Fruit fly (Drosophila melanogaster) whole organism, embryonic: ENCODE data around the gene CG3862.

ENCODE experiments used
- ATbp ChIP-seq: fragments of 200-800 bp; sonication (Bioruptor generic); optimal IDR thresholded peaks from 2 replicates; lab custom pipeline; 2017; ENCODE audit warnings: missing biosample characterization, mild to moderate bottlenecking, missing genetic modification characterization, missing genetic modification reagents
- Aef1 ChIP-seq: fragments of 200-800 bp; sonication (Bioruptor generic); IDR thresholded peaks from 3 replicates; pipeline ENCODE4 v1.3.6; 2022; ENCODE audit warnings: missing biosample characterization, missing genetic modification characterization
- Bgb ChIP-seq: fragments of 200-800 bp; sonication (Bioruptor generic); IDR thresholded peaks from 2 replicates; pipeline ENCODE4 v1.3.6; 2022; ENCODE audit warnings: missing biosample characterization, missing genetic modification characterization; ENCODE audit not compliant: partially characterized antibody
- CG10267 ChIP-seq: fragments of 200-800 bp; sonication (Bioruptor generic); optimal IDR thresholded peaks from 2 replicates; lab custom pipeline; 2018; ENCODE audit warnings: missing biosample characterization, mild to moderate bottlenecking, missing genetic modification characterization, moderate library complexity
- CG11504 ChIP-seq: fragments of 200-800 bp; sonication (Bioruptor generic); optimal IDR thresholded peaks from 3 replicates; lab custom pipeline; 2019; ENCODE audit warnings: missing biosample characterization, mild to moderate bottlenecking, missing genetic modification characterization, moderate library complexity
- CG12769 ChIP-seq: fragments of 200-800 bp; sonication (Bioruptor generic); optimal IDR thresholded peaks from 2 replicates; lab custom pipeline; 2019; ENCODE audit warnings: missing biosample characterization, mild to moderate bottlenecking, missing genetic modification characterization, moderate library complexity
- CG13894 ChIP-seq: fragments of 200-800 bp; sonication (Bioruptor generic); optimal IDR thresholded peaks from 3 replicates; lab custom pipeline; 2018; ENCODE audit warnings: missing biosample characterization, mild to moderate bottlenecking, missing genetic modification characterization, moderate library complexity
- CG15514 ChIP-seq: fragments of 200-800 bp; sonication (Bioruptor generic); optimal IDR thresholded peaks from 3 replicates; lab custom pipeline; 2017; ENCODE audit warnings: missing biosample characterization, missing genetic modification characterization, mild to moderate bottlenecking, moderate library complexity, missing genetic modification reagents
- CG17359 ChIP-seq: fragments of 200-800 bp; sonication (Bioruptor generic); optimal IDR thresholded peaks from 3 replicates; lab custom pipeline; 2018; ENCODE audit warnings: missing biosample characterization, mild to moderate bottlenecking, missing genetic modification characterization, moderate library complexity
- CG17802 ChIP-seq: fragments of 200-800 bp; sonication (Bioruptor generic); optimal IDR thresholded peaks from 2 replicates; lab custom pipeline; 2018; ENCODE audit warnings: missing biosample characterization, mild to moderate bottlenecking, missing genetic modification characterization, moderate library complexity
- CG17829 ChIP-seq: fragments of 200-800 bp; optimal IDR thresholded peaks from 2 replicates; lab custom pipeline; 2019; ENCODE audit warnings: missing biosample characterization, mild to moderate bottlenecking, missing genetic modification characterization, moderate library complexity
- CG18262 ChIP-seq: fragments of 200-800 bp; optimal IDR thresholded peaks from 3 replicates; lab custom pipeline; 2019; ENCODE audit warnings: missing biosample characterization, mild to moderate bottlenecking, missing genetic modification characterization, moderate library complexity
- CG2199 ChIP-seq: fragments of 200-800 bp; sonication (Bioruptor generic); IDR thresholded peaks from 3 replicates; pipeline ENCODE4 v1.3.6; 2022; ENCODE audit warnings: missing biosample characterization, missing genetic modification characterization
- CG2678 ChIP-seq: fragments of 200-800 bp; sonication (Bioruptor generic); optimal IDR thresholded peaks from 3 replicates; lab custom pipeline; 2019; ENCODE audit warnings: missing biosample characterization, mild to moderate bottlenecking, missing genetic modification characterization, moderate library complexity
- CG2712 ChIP-seq: fragments of 200-800 bp; optimal IDR thresholded peaks from 3 replicates; lab custom pipeline; 2019; ENCODE audit warnings: missing biosample characterization, mild to moderate bottlenecking, missing genetic modification characterization, moderate library complexity
- CG5180 ChIP-seq: fragments of 200-800 bp; sonication (Bioruptor generic); optimal IDR thresholded peaks from 3 replicates; lab custom pipeline; 2017; ENCODE audit warnings: missing biosample characterization, missing genetic modification characterization, mild to moderate bottlenecking, moderate library complexity, missing genetic modification reagents
- CG6254 ChIP-seq: fragments of 200-800 bp; sonication (Bioruptor generic); optimal IDR thresholded peaks from 3 replicates; lab custom pipeline; 2017; ENCODE audit warnings: mild to moderate bottlenecking, missing biosample characterization, missing genetic modification reagents, missing genetic modification characterization
- CG6791 ChIP-seq: fragments of 200-800 bp; sonication (Bioruptor generic); IDR thresholded peaks from 3 replicates; pipeline ENCODE4 v1.3.6; 2022; ENCODE audit warnings: missing biosample characterization, missing genetic modification characterization; ENCODE audit not compliant: partially characterized antibody
- CG7963 ChIP-seq: fragments of 200-800 bp; sonication (Bioruptor generic); IDR thresholded peaks from 3 replicates; pipeline ENCODE4 v1.3.6; 2022; ENCODE audit warnings: missing biosample characterization, missing genetic modification characterization; ENCODE audit not compliant: partially characterized antibody
- CG8924 ChIP-seq: fragments of 200-800 bp; optimal IDR thresholded peaks from 3 replicates; lab custom pipeline; 2019; ENCODE audit warnings: missing biosample characterization, mild to moderate bottlenecking, missing genetic modification characterization, moderate library complexity
- CG9437 ChIP-seq: fragments of 200-800 bp; sonication (Bioruptor generic); optimal IDR thresholded peaks from 2 replicates; lab custom pipeline; 2018; ENCODE audit warnings: missing biosample characterization, mild to moderate bottlenecking, missing genetic modification characterization
- Eip74EF ChIP-seq, 2 experiments: fragments of 200-800 bp in 1 of 2; fragments of >200 bp in 1 of 2; sonication (Bioruptor generic) in 1 of 2; optimal IDR thresholded peaks; 2 replicates each; lab custom pipeline; 2017 to 2019; ENCODE audit warnings: missing biosample characterization in 2 of 2, missing genetic modification characterization in 2 of 2, mild to moderate bottlenecking in 1 of 2, moderate library complexity in 1 of 2
- Fer3 ChIP-seq: fragments of 200-800 bp; sonication (Bioruptor generic); optimal IDR thresholded peaks from 2 replicates; lab custom pipeline; 2018; ENCODE audit warnings: missing biosample characterization, mild to moderate bottlenecking, missing genetic modification characterization, moderate library complexity
- HLH4C ChIP-seq: fragments of 200-800 bp; sonication (Bioruptor generic); IDR thresholded peaks from 3 replicates; pipeline ENCODE4 v1.3.6; 2022; ENCODE audit warnings: missing biosample characterization, missing genetic modification characterization; ENCODE audit not compliant: partially characterized antibody
- Jarid2 ChIP-seq: fragments of 200-800 bp; sonication (Bioruptor generic); optimal IDR thresholded peaks from 3 replicates; lab custom pipeline; 2017; ENCODE audit warnings: mild to moderate bottlenecking, missing biosample characterization, missing genetic modification reagents, missing genetic modification characterization
- Myb ChIP-seq: fragments of 200-800 bp; sonication (Bioruptor generic); optimal IDR thresholded peaks from 2 replicates; lab custom pipeline; 2016; ENCODE audit warnings: missing biosample characterization, missing genetic modification characterization
- NFAT ChIP-seq: fragments of 200-800 bp; sonication (Bioruptor generic); IDR thresholded peaks from 2 replicates; pipeline ENCODE4 v1.3.6; 2022; ENCODE audit warnings: missing biosample characterization, missing genetic modification characterization
- Neu2 ChIP-seq: fragments of 200-800 bp; sonication (Bioruptor generic); optimal IDR thresholded peaks from 3 replicates; lab custom pipeline; 2016; ENCODE audit warnings: missing biosample characterization, missing genetic modification characterization, borderline replicate concordance
- NfI ChIP-seq: fragments of 200-800 bp; sonication (Bioruptor generic); optimal IDR thresholded peaks from 3 replicates; lab custom pipeline; 2018; ENCODE audit warnings: missing biosample characterization, mild to moderate bottlenecking, missing genetic modification characterization, moderate library complexity
- PHDP ChIP-seq: fragments of 200-800 bp; sonication (Bioruptor generic); optimal IDR thresholded peaks from 3 replicates; lab custom pipeline; 2018; ENCODE audit warnings: missing biosample characterization, mild to moderate bottlenecking, missing genetic modification characterization, moderate library complexity
- Scr ChIP-seq: fragments of 200-800 bp; sonication (Bioruptor generic); IDR thresholded peaks from 2 replicates; pipeline ENCODE4 v1.3.6; 2022; ENCODE audit warnings: missing biosample characterization, missing genetic modification characterization; ENCODE audit not compliant: partially characterized antibody
- Six4 ChIP-seq: fragments of 200-800 bp; sonication (Bioruptor generic); optimal IDR thresholded peaks from 2 replicates; lab custom pipeline; 2016; ENCODE audit warnings: missing biosample characterization, missing genetic modification characterization
- bbx ChIP-seq: fragments of 200-800 bp; sonication (Bioruptor generic); IDR thresholded peaks from 2 replicates; pipeline ENCODE4 v1.3.6; 2022; ENCODE audit warnings: missing biosample characterization, missing genetic modification characterization; ENCODE audit not compliant: partially characterized antibody
- chm ChIP-seq: fragments of 200-800 bp; sonication (Bioruptor generic); IDR thresholded peaks from 2 replicates; pipeline ENCODE4 v1.3.6; 2022; ENCODE audit warnings: missing biosample characterization, missing genetic modification characterization
- corto ChIP-seq: fragments of 200-800 bp; sonication (Bioruptor generic); optimal IDR thresholded peaks from 2 replicates; lab custom pipeline; 2016; ENCODE audit warnings: missing biosample characterization, mild to moderate bottlenecking, missing genetic modification characterization, moderate library complexity
- croc ChIP-seq: fragments of 200-800 bp; sonication (Bioruptor generic); conservative IDR thresholded peaks from 3 replicates; pipeline ENCODE4 v1.3.6; 2022; ENCODE audit warnings: missing biosample characterization, missing genetic modification characterization
- dmrt99B ChIP-seq: fragments of 200-800 bp; sonication (Bioruptor generic); optimal IDR thresholded peaks from 2 replicates; lab custom pipeline; 2018; ENCODE audit warnings: missing biosample characterization, mild to moderate bottlenecking, missing genetic modification characterization, moderate library complexity
- hkb ChIP-seq, 2 experiments: fragments of 200-800 bp in 1 of 2; fragments of >200 bp in 1 of 2; sonication (Bioruptor generic) in 1 of 2; IDR thresholded peaks in 1 of 2; optimal IDR thresholded peaks in 1 of 2; 2 replicates each; pipeline versions ENCODE4 v1.3.6 to Lab custom; 2017 to 2022; ENCODE audit warnings: missing biosample characterization in 1 of 2, missing genetic modification characterization in 1 of 2
- insv ChIP-seq, 2 experiments: fragments of 200-800 bp; sonication (Bioruptor generic); optimal IDR thresholded peaks; 3 replicates each; lab custom pipeline; 2016 to 2018; ENCODE audit warnings: missing biosample characterization in 2 of 2, missing genetic modification characterization in 2 of 2
- jumu ChIP-seq: fragments of 200-800 bp; sonication (Bioruptor generic); optimal IDR thresholded peaks from 3 replicates; lab custom pipeline; 2016; ENCODE audit warnings: missing biosample characterization, missing genetic modification characterization
- org-1 ChIP-seq: fragments of 200-800 bp; sonication (Bioruptor generic); optimal IDR thresholded peaks from 2 replicates; lab custom pipeline; 2017; ENCODE audit warnings: missing biosample characterization, missing genetic modification characterization
- pzg ChIP-seq: fragments of 200-800 bp; sonication (Bioruptor generic); optimal IDR thresholded peaks from 3 replicates; lab custom pipeline; 2018; ENCODE audit warnings: missing biosample characterization, mild to moderate bottlenecking, missing genetic modification characterization, moderate library complexity
- sna ChIP-seq: fragments of 200-800 bp; sonication (Bioruptor generic); IDR thresholded peaks from 2 replicates; pipeline ENCODE4 v1.3.6; 2022; ENCODE audit warnings: missing biosample characterization, missing genetic modification characterization; ENCODE audit not compliant: partially characterized antibody
- stc ChIP-seq: fragments of 200-800 bp; sonication (Bioruptor generic); IDR thresholded peaks from 2 replicates; pipeline ENCODE4 v1.3.6; 2022; ENCODE audit warnings: missing biosample characterization, missing genetic modification characterization
- z ChIP-seq: fragments of 200-800 bp; sonication (Bioruptor generic); IDR thresholded peaks from 3 replicates; pipeline ENCODE4 v1.3.6; 2022; ENCODE audit warnings: missing biosample characterization, missing genetic modification characterization

The CG3862 gene

DNA sequence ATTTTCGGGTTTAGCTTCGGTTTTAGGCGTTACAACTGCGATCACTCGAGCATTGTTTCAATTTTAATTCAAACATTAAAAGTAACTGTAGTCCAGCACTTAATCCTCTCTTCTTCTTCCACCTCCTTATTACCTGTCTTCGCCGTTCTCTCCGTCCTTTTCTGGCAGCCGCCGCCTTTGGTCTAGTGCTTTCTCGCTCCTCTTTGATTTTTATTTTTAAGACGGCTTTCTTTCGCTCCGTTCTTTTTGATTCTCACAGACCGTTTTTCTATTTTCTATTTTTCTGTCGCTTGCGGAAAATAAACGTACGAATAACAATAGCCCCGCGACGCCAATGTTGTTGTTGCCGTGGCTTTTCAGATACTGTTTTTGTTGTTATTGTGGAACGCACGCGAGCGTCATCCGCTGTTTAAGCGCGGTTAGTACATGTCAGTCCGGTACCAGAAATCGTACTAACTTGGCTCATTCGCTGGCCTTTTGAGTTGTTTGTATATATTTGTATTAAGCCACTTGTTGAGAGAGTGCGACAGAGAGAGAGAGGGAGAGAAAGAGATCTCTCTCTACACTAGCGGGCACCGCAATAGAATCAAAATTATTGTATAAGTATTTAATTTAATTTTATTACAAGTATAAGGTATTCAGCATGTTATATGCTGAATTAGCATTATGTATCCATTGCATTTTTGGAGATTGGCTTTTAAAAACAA, 42.4 kb upstream of the CG3862 start, which contains the start of gene aru (continued):
- TF ChIP-seq CG10267 (tag; lab: Kevin White, UChicago) (peak; percentile 39), CG8924 (peak; percentile 28), CG15514 (GFP tag; lab: Kevin White, UChicago) (peak; percentile 21), CG13894 (peak; percentile 38), CG2199 (GFP tag; lab: Robert Waterston, UW) (no peak), insv (GFP tag; optimal IDR thresholded peaks at IDR 0.05; lab: Kevin White, UChicago) (peak in 1 of 2 experiments; percentile 4), bbx (GFP tag; lab: Robert Waterston, UW) (0 out of 2 replicates have a peak, but pooled peaks have one; percentile 16), dmrt99B (peak; percentile 49), CG9437 (GFP tag; lab: Kevin White, UChicago) (no peak), hkb (optimal IDR thresholded peaks at IDR 0.05; lab: Kevin White, UChicago) (no peak), hkb (GFP tag; IDR thresholded peaks at IDR 0.05; lab: Robert Waterston, UW) (peak; percentile 74), CG2712 (tag; lab: Kevin White, UChicago) (peak; percentile 55), CG17359 (peak; percentile 51), CG11504 (tag; lab: Kevin White, UChicago) (peak; percentile 55), CG17802 (tag; lab: Kevin White, UChicago) (no peak), Scr (GFP tag; lab: Robert Waterston, UW) (peak; percentile 25; the same call in 1 of the 2 replicates), NFAT (GFP tag; lab: Robert Waterston, UW) (peak; percentile 6; the same call in 1 of the 2 replicates), CG6254 (GFP tag; lab: Kevin White, UChicago) (no peak), Neu2 (GFP tag; lab: Kevin White, UChicago) (no peak), CG18262 (tag; lab: Kevin White, UChicago) (peak; percentile 45), corto (GFP tag; lab: Kevin White, UChicago) (peak; percentile 0), chm (GFP tag; lab: Robert Waterston, UW) (peak; percentile 53; the same call in 1 of the 2 replicates), stc (0 out of 2 replicates have a peak, but pooled peaks have one; percentile 30), ATbp (peak; percentile 41), Six4 (GFP tag; lab: Kevin White, UChicago) (no peak), CG7963 (GFP tag; lab: Robert Waterston, UW) (no peak), CG5180 (GFP tag; lab: Kevin White, UChicago) (peak; percentile 26), Aef1 (peak; percentile 23; the same call in 1 of the 3 replicates), sna (GFP tag; lab: Robert Waterston, UW) (no peak), pzg (GFP tag; lab: Kevin White, UChicago) (no peak), CG12769 (tag; lab: Kevin White, UChicago) (peak; percentile 14), NfI (no peak), org-1 (no peak), HLH4C (GFP tag; lab: Robert Waterston, UW) (peak; percentile 21; the same call in 1 of the 3 replicates), Eip74EF (GFP tag; optimal IDR thresholded peaks at IDR 0.05; lab: Kevin White, UChicago) (peak in 1 of 2 experiments; percentile 31), Bgb (GFP tag; lab: Robert Waterston, UW) (0 out of 2 replicates have a peak, but pooled peaks have one; percentile 18), PHDP (tag; lab: Kevin White, UChicago) (peak; percentile 58), CG17829 (peak; percentile 33), Jarid2 (GFP tag; lab: Kevin White, UChicago) (peak; percentile 68), CG2678 (peak; percentile 48), z (GFP tag; lab: Robert Waterston, UW) (peak; percentile 87), Myb (GFP tag; lab: Kevin White, UChicago) (no peak), jumu (GFP tag; lab: Kevin White, UChicago) (no peak), CG6791 (no peak), Fer3 (tag; lab: Kevin White, UChicago) (no peak), croc (GFP tag; lab: Robert Waterston, UW) (no peak)
